Worm (Caenorhabditis elegans) whole organism, late embryonic: ENCODE results near the gene F36H1.12.

Source experiments
- Y22D7AL.16 ChIP-seq: sonication (generic microtip); optimal IDR thresholded peaks from 2 replicates; lab custom pipeline; 2016; ENCODE audit warnings: missing genetic modification characterization, missing compliant biosample characterization
- ceh-30 ChIP-seq: fragments of 150-350 bp; optimal IDR thresholded peaks from 2 replicates; lab custom pipeline; 2014; ENCODE audit warnings: missing biosample characterization, missing genetic modification characterization
- ceh-31 ChIP-seq: sonication (generic microtip); optimal IDR thresholded peaks from 2 replicates; lab custom pipeline; 2016; ENCODE audit warnings: missing genetic modification characterization, missing compliant biosample characterization
- elt-2 ChIP-seq: sonication (generic microtip); optimal IDR thresholded peaks from 2 replicates; lab custom pipeline; 2016; ENCODE audit warnings: missing genetic modification reagents, missing genetic modification characterization, missing compliant biosample characterization
- hlh-30 ChIP-seq: sonication (generic microtip); optimal IDR thresholded peaks from 2 replicates; lab custom pipeline; 2017; ENCODE audit warnings: antibody characterized with exemption, missing genetic modification characterization, missing compliant biosample characterization; ENCODE audit not compliant: insufficient read depth
- nfya-1 ChIP-seq: sonication (generic microtip); optimal IDR thresholded peaks from 2 replicates; lab custom pipeline; 2017; ENCODE audit warnings: missing genetic modification characterization, mild to moderate bottlenecking, missing compliant biosample characterization, antibody characterized with exemption, moderate library complexity
- nhr-11 ChIP-seq: fragments of 150-350 bp; optimal IDR thresholded peaks from 2 replicates; lab custom pipeline; 2014; ENCODE audit warnings: missing biosample characterization, missing genetic modification characterization
- zip-5 ChIP-seq: sonication (generic microtip); optimal IDR thresholded peaks from 2 replicates; lab custom pipeline; 2016; ENCODE audit warnings: missing genetic modification characterization, missing compliant biosample characterization

ce11 chrIV:11038218-11038617 is 15.3 kb downstream of the F36H1.12 start:
- TF ChIP-seq ceh-31 (tag; lab: Kevin White, UChicago) (no peak), Y22D7AL.16 (tag; lab: Kevin White, UChicago) (no peak), ceh-30 (tag; lab: Kevin White, UChicago) (no peak), elt-2 (tag; lab: Kevin White, UChicago) (no peak), nfya-1 (tag; lab: Kevin White, UChicago) (no peak), zip-5 (tag; lab: Kevin White, UChicago) (no peak), nhr-11 (no peak), hlh-30 (tag; lab: Kevin White, UChicago) (no peak)
